Worm (Caenorhabditis elegans): ENCODE measurements around the gene del-6.

DNA sequence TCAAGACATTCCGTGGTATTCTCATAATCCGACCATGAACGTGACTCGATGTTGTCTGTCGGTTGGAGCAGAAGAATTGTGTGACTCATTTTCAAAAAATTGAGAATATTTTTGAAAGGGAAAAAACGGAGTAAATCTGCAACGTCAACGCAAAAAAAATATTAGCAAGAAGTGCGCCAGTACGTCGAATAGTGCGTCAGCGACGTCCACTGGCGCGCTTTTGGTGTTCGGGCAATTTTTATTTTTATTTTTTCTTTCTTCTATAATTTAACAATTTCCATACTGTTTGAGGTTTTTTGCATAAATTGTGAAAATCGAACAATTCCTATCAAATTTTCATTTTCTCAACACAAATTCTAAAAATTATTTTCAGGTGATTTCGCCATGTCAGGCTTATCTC lies 6.2 kb downstream of the del-6 start, which contains the start of the genes erh-1 and lpd-9:
- TF ChIP-seq nhr-85 (tag) = peak; percentile 87
- no peak for TF ChIP-seq fos-1 (tag; optimal IDR thresholded peaks at IDR 0.05)
- peak; percentile 67 for TF ChIP-seq nhr-77 (tag; optimal IDR thresholded peaks at IDR 0.05)
- TF ChIP-seq nhr-11 (tag; optimal IDR thresholded peaks at IDR 0.05) = peak; percentile 37
- peak; percentile 72 for TF ChIP-seq isw-1 (GFP tag; IDR thresholded peaks at IDR 0.05)
- TF ChIP-seq lir-3 (tag; optimal IDR thresholded peaks at IDR 0.05; ENCODE audit: poor library complexity) = peak; percentile 6
- TF ChIP-seq nhr-237 (tag; optimal IDR thresholded peaks at IDR 0.05) = no peak
- no peak for TF ChIP-seq nhr-28 (tag; optimal IDR thresholded peaks at IDR 0.05)
- peak in 1 of 2 experiments; percentile 25 for TF ChIP-seq mdl-1 (tag; optimal IDR thresholded peaks at IDR 0.05)
- TF ChIP-seq lsy-2 (tag; optimal IDR thresholded peaks at IDR 0.05) = peak; percentile 78 to 86

Measured in whole organism, L1 larva.